3 fruit fly cellular contexts compared by ENCODE assay signal in the genomic region with DNA sequence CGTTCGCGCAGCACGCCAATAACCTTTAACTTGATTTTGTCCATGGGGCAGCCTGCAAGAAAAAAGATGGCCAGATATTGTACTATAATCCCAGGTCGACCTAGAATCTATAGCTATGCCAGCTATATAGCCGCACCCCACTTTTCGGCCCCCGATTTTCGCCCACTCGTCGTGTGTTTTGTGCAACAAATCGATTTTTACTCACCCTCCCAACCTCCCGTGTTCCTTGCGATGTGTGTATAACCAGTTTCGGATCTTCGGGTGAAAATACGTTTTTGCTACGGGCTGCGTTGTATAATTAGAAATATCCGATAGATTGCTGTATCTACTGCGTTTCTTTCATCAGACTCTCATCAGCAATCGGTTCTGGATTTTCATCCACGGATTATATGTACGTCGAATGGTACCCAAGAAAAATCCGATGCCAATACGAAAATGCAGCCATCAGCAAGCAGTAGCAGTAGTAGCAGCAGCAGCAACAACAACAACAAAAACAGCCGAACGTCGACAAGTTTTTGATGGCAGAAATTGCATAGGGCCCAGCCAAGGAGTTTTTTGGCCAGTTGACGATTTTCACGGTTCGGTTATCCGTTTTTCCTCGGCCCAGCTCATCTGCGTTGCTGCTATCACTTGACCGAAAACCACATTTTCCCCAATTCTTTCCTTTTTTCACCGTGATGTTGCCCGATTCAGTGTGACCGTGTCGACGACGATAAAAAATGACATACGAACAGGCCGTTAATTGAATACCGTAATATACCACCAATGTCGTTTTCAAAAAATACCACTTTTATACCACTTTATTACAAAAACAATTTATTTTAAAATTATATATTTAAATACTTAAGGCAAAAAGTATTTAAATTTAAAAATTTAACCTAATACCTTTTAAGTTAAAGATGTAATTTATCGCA.
TF ChIP-seq lines count a peak whose summit lies in the region.

A gene (minus strand): TSS at position 705 of the 914 bp plus-strand sequence.

- TF ChIP-seq CTCF in whole organism, embryonic (GFP tag; optimal IDR thresholded peaks at IDR 0.05; lab: Kevin White, UChicago), result no peak

TF ChIP-seq in whole organism, adult, 20 proteins besides CTCF, POLR2A, EP300 and RAD21:
- TF ChIP-seq pad (GFP tag; optimal IDR thresholded peaks at IDR 0.05; lab: Kevin White, UChicago) (no peak), tj (GFP tag; optimal IDR thresholded peaks at IDR 0.05; lab: Kevin White, UChicago) (peak; percentile 55)

TF ChIP-seq in whole organism, embryonic, 481 proteins besides CTCF, POLR2A, EP300 and RAD21:
- TF ChIP-seq lab (GFP tag; optimal IDR thresholded peaks at IDR 0.05; lab: Kevin White, UChicago), result no peak
- TF ChIP-seq MBD-R2 (GFP tag; IDR thresholded peaks at IDR 0.05; lab: Robert Waterston, UW), result peak; percentile 38
- peak; percentile 92 for TF ChIP-seq CG4360 (GFP tag; IDR thresholded peaks at IDR 0.05; lab: Robert Waterston, UW)
- TF ChIP-seq hkb (optimal IDR thresholded peaks at IDR 0.05; lab: Kevin White, UChicago), result peak; percentile 32
- TF ChIP-seq hkb (GFP tag; IDR thresholded peaks at IDR 0.05; lab: Robert Waterston, UW), result no peak
- peak; percentile 2 for TF ChIP-seq dm (GFP tag; optimal IDR thresholded peaks at IDR 0.05; lab: Kevin White, UChicago)
- TF ChIP-seq CG17802 (tag; optimal IDR thresholded peaks at IDR 0.05; lab: Kevin White, UChicago), result no peak
- peak; percentile 64 for TF ChIP-seq gfzf (GFP tag; optimal IDR thresholded peaks at IDR 0.05; lab: Kevin White, UChicago)
- peak; percentile 41 for TF ChIP-seq CG31365 (tag; optimal IDR thresholded peaks at IDR 0.05; lab: Kevin White, UChicago)
- TF ChIP-seq pzg (GFP tag; optimal IDR thresholded peaks at IDR 0.05; lab: Kevin White, UChicago), result peak; percentile 30
- peak; percentile 92 for TF ChIP-seq CG4617 (GFP tag; optimal IDR thresholded peaks at IDR 0.05; lab: Kevin White, UChicago; ENCODE audit: borderline replicate concordance)
- peak; percentile 4 for TF ChIP-seq Sin3A (optimal IDR thresholded peaks at IDR 0.05; lab: Kevin White, UChicago)
- TF ChIP-seq Elba2 (GFP tag; optimal IDR thresholded peaks at IDR 0.05; lab: Kevin White, UChicago), result peak; percentile 94
- TF ChIP-seq stwl (tag; optimal IDR thresholded peaks at IDR 0.05; lab: Kevin White, UChicago), result peak; percentile 70
- TF ChIP-seq MESR4 (GFP tag; optimal IDR thresholded peaks at IDR 0.05; lab: Kevin White, UChicago), result peak; percentile 88
- TF ChIP-seq Doc2 (GFP tag; IDR thresholded peaks at IDR 0.05; lab: Robert Waterston, UW), result no peak
- TF ChIP-seq chinmo (GFP tag; IDR thresholded peaks at IDR 0.05; lab: Robert Waterston, UW; ENCODE audit: partially characterized antibody), result 0 out of 4 replicates have a peak, but pooled peaks have one; percentile 71
- 0 out of 3 replicates have a peak, but pooled peaks have one; percentile 5 for TF ChIP-seq Dbx (GFP tag; IDR thresholded peaks at IDR 0.05; lab: Robert Waterston, UW)
- TF ChIP-seq YL-1 (GFP tag; optimal IDR thresholded peaks at IDR 0.05; lab: Kevin White, UChicago), result peak; percentile 78
- TF ChIP-seq sr (GFP tag; IDR thresholded peaks at IDR 0.05; lab: Robert Waterston, UW), result 0 out of 3 replicates have a peak, but pooled peaks have one; percentile 34
- peak; percentile 91 for TF ChIP-seq onecut (GFP tag; IDR thresholded peaks at IDR 0.05; lab: Robert Waterston, UW)
- TF ChIP-seq Ets97D (GFP tag; optimal IDR thresholded peaks at IDR 0.05; lab: Kevin White, UChicago), result peak; percentile 22
- TF ChIP-seq Scr (GFP tag; IDR thresholded peaks at IDR 0.05; lab: Robert Waterston, UW; ENCODE audit: partially characterized antibody), result peak; percentile 10; the same call in 1 of the 2 replicates
- no peak for TF ChIP-seq chm (GFP tag; IDR thresholded peaks at IDR 0.05; lab: Robert Waterston, UW)
- peak; percentile 40; the same call in 1 of the 2 replicates for TF ChIP-seq CG13287 (GFP tag; IDR thresholded peaks at IDR 0.05; lab: Robert Waterston, UW; ENCODE audit: partially characterized antibody)
- peak; percentile 58 for TF ChIP-seq CG9797 (GFP tag; optimal IDR thresholded peaks at IDR 0.05; lab: Kevin White, UChicago)
- no peak for TF ChIP-seq inv (GFP tag; IDR thresholded peaks at IDR 0.05; lab: Robert Waterston, UW; ENCODE audit: partially characterized antibody)
- no peak for TF ChIP-seq CG5180 (GFP tag; optimal IDR thresholded peaks at IDR 0.05; lab: Kevin White, UChicago)

TF ChIP-seq in whole organism, wandering third instar larva, 38 proteins besides CTCF, POLR2A, EP300 and RAD21:
- no peak for TF ChIP-seq Vsx2 (GFP tag; optimal IDR thresholded peaks at IDR 0.05; lab: Kevin White, UChicago; ENCODE audit: partially characterized antibody)
- no peak for TF ChIP-seq CrebA (GFP tag; optimal IDR thresholded peaks at IDR 0.05; lab: Kevin White, UChicago; ENCODE audit: borderline replicate concordance)
- no peak for TF ChIP-seq Dif (GFP tag; optimal IDR thresholded peaks at IDR 0.05; lab: Kevin White, UChicago; ENCODE audit: partially characterized antibody)
- TF ChIP-seq fru (GFP tag; optimal IDR thresholded peaks at IDR 0.05; lab: Kevin White, UChicago), result no peak
- TF ChIP-seq lola (GFP tag; optimal IDR thresholded peaks at IDR 0.05; lab: Kevin White, UChicago), result peak; percentile 27
- TF ChIP-seq Dfd (GFP tag; optimal IDR thresholded peaks at IDR 0.05; lab: Kevin White, UChicago), result no peak
- peak; percentile 5 for TF ChIP-seq Myc (optimal IDR thresholded peaks at IDR 0.05; lab: Kevin White, UChicago)
- TF ChIP-seq psq (GFP tag; optimal IDR thresholded peaks at IDR 0.05; lab: Kevin White, UChicago), result no peak
- no peak for TF ChIP-seq Rel (GFP tag; optimal IDR thresholded peaks at IDR 0.05; lab: Kevin White, UChicago)
- TF ChIP-seq Rel (tag; optimal IDR thresholded peaks at IDR 0.05; lab: Kevin White, UChicago), result no peak
- no peak for TF ChIP-seq Hr83 (GFP tag; optimal IDR thresholded peaks at IDR 0.05; lab: Kevin White, UChicago; ENCODE audit: poor library complexity, severe bottlenecking)
- no peak for TF ChIP-seq usp (GFP tag; optimal IDR thresholded peaks at IDR 0.05; lab: Kevin White, UChicago)
- TF ChIP-seq h (GFP tag; optimal IDR thresholded peaks at IDR 0.05; lab: Kevin White, UChicago), result no peak
- TF ChIP-seq jim (GFP tag; optimal IDR thresholded peaks at IDR 0.05; lab: Kevin White, UChicago), result no peak
- no peak for TF ChIP-seq pan (optimal IDR thresholded peaks at IDR 0.05; lab: Kevin White, UChicago)
- TF ChIP-seq OdsH (GFP tag; optimal IDR thresholded peaks at IDR 0.05; lab: Kevin White, UChicago), result no peak
- no peak for TF ChIP-seq Jra (GFP tag; optimal IDR thresholded peaks at IDR 0.05; lab: Kevin White, UChicago)
